Fruit fly (Drosophila melanogaster) whole organism, embryonic: ENCODE measurements around the gene CG4593.

ENCODE experiments used
- Atf-2 ChIP-seq: fragments of 200-800 bp; sonication (Bioruptor generic); optimal IDR thresholded peaks from 2 replicates; lab custom pipeline; 2016; ENCODE audit warnings: missing biosample characterization, missing genetic modification characterization
- C15 ChIP-seq: fragments of 200-800 bp; sonication (Bioruptor generic); IDR thresholded peaks from 3 replicates; pipeline ENCODE4 v1.3.6; 2022; ENCODE audit warnings: missing biosample characterization, missing genetic modification characterization
- CG10321 ChIP-seq: fragments of 200-800 bp; sonication (Bioruptor generic); IDR thresholded peaks from 2 replicates; pipeline ENCODE4 v1.3.6; 2022; ENCODE audit warnings: missing biosample characterization, missing genetic modification characterization
- CG10366 ChIP-seq: fragments of 200-800 bp; sonication (Bioruptor generic); IDR thresholded peaks from 2 replicates; pipeline ENCODE4 v1.3.6; 2022; ENCODE audit warnings: missing biosample characterization, missing genetic modification characterization
- CG11093 ChIP-seq: fragments of 200-800 bp; sonication (Bioruptor generic); IDR thresholded peaks from 3 replicates; pipeline ENCODE4 v1.3.6; 2022; ENCODE audit warnings: missing biosample characterization, missing genetic modification characterization
- CG12104 ChIP-seq: fragments of 200-800 bp; sonication (Bioruptor generic); optimal IDR thresholded peaks from 3 replicates; lab custom pipeline; 2016; ENCODE audit warnings: missing biosample characterization, missing genetic modification characterization
- CG12219 ChIP-seq: fragments of 200-800 bp; sonication (Bioruptor generic); optimal IDR thresholded peaks from 3 replicates; lab custom pipeline; 2018; ENCODE audit warnings: missing biosample characterization, mild to moderate bottlenecking, missing genetic modification characterization
- CG14667 ChIP-seq: fragments of 200-800 bp; sonication (Bioruptor generic); IDR thresholded peaks from 2 replicates; pipeline ENCODE4 v1.3.6; 2022; ENCODE audit warnings: missing biosample characterization, missing genetic modification characterization
- CG14965 ChIP-seq: fragments of 200-800 bp; sonication (Bioruptor generic); optimal IDR thresholded peaks from 2 replicates; lab custom pipeline; 2016; ENCODE audit warnings: missing biosample characterization, missing genetic modification characterization, borderline replicate concordance
- CG15479 ChIP-seq: fragments of 200-800 bp; sonication (Bioruptor generic); optimal IDR thresholded peaks from 3 replicates; lab custom pipeline; 2019; ENCODE audit warnings: missing biosample characterization, mild to moderate bottlenecking, missing genetic modification characterization, moderate library complexity
- CG15601 ChIP-seq: fragments of 200-800 bp; sonication (Bioruptor generic); optimal IDR thresholded peaks from 3 replicates; lab custom pipeline; 2019; ENCODE audit warnings: missing biosample characterization, mild to moderate bottlenecking, missing genetic modification characterization, moderate library complexity
- CG1603 ChIP-seq: fragments of 200-800 bp; sonication (Bioruptor generic); optimal IDR thresholded peaks from 2 replicates; lab custom pipeline; 2019; ENCODE audit warnings: missing biosample characterization, mild to moderate bottlenecking, missing genetic modification characterization, moderate library complexity
- CG2116 ChIP-seq: fragments of 200-800 bp; sonication (Bioruptor generic); optimal IDR thresholded peaks from 3 replicates; lab custom pipeline; 2018; ENCODE audit warnings: missing biosample characterization, mild to moderate bottlenecking, missing genetic modification characterization
- CG2712 ChIP-seq: fragments of 200-800 bp; optimal IDR thresholded peaks from 3 replicates; lab custom pipeline; 2019; ENCODE audit warnings: missing biosample characterization, mild to moderate bottlenecking, missing genetic modification characterization, moderate library complexity
- CG30403 ChIP-seq: fragments of 200-800 bp; sonication (Bioruptor generic); optimal IDR thresholded peaks from 3 replicates; lab custom pipeline; 2016; ENCODE audit warnings: missing biosample characterization, missing genetic modification characterization
- CG31388 ChIP-seq: fragments of 200-800 bp; sonication (Bioruptor generic); optimal IDR thresholded peaks from 2 replicates; lab custom pipeline; 2016; ENCODE audit warnings: missing biosample characterization, missing genetic modification characterization
- CG32772 ChIP-seq: fragments of 200-800 bp; sonication (Bioruptor generic); IDR thresholded peaks from 2 replicates; pipeline ENCODE4 v1.3.6; 2022; ENCODE audit warnings: missing biosample characterization, missing genetic modification characterization
- CG34422 ChIP-seq: fragments of 200-800 bp; sonication (Bioruptor generic); IDR thresholded peaks from 3 replicates; pipeline ENCODE4 v1.3.6; 2022; ENCODE audit warnings: missing biosample characterization, missing genetic modification characterization
- CG3726 ChIP-seq: fragments of 200-800 bp; sonication (Bioruptor generic); IDR thresholded peaks from 3 replicates; pipeline ENCODE4, ENCODE4 v1.3.6; 2022; ENCODE audit warnings: missing biosample characterization, missing genetic modification characterization
- CG3995 ChIP-seq: fragments of 200-800 bp; sonication (Bioruptor generic); optimal IDR thresholded peaks from 3 replicates; lab custom pipeline; 2016; ENCODE audit warnings: missing biosample characterization, missing genetic modification characterization
- CG43689 ChIP-seq: fragments of 200-800 bp; sonication (Bioruptor generic); IDR thresholded peaks from 2 replicates; pipeline ENCODE4 v1.3.6; 2022; ENCODE audit warnings: missing biosample characterization, missing genetic modification characterization
- CG4854 ChIP-seq: fragments of 200-800 bp; sonication (Bioruptor generic); optimal IDR thresholded peaks from 2 replicates; lab custom pipeline; 2016; ENCODE audit warnings: missing biosample characterization, missing genetic modification characterization, inconsistent platforms
- CG6765 ChIP-seq: fragments of 200-800 bp; sonication (Bioruptor generic); optimal IDR thresholded peaks from 3 replicates; lab custom pipeline; 2017; ENCODE audit warnings: missing biosample characterization, mild to moderate bottlenecking, missing genetic modification characterization
- Chrac-16 ChIP-seq: fragments of 200-800 bp; sonication (Bioruptor generic); optimal IDR thresholded peaks from 3 replicates; lab custom pipeline; 2016; ENCODE audit warnings: missing biosample characterization, missing genetic modification characterization
- CkIIα-i1 ChIP-seq: fragments of 200-800 bp; sonication (Bioruptor generic); IDR thresholded peaks from 2 replicates; pipeline ENCODE4 v1.3.6; 2022; ENCODE audit warnings: missing biosample characterization, missing genetic modification characterization
- CrebB ChIP-seq: fragments of 200-800 bp; sonication (Bioruptor generic); optimal IDR thresholded peaks from 3 replicates; lab custom pipeline; 2018; ENCODE audit warnings: missing biosample characterization, mild to moderate bottlenecking, missing genetic modification characterization
- Dip3 ChIP-seq: fragments of 200-800 bp; sonication (Bioruptor generic); optimal IDR thresholded peaks from 3 replicates; lab custom pipeline; 2016; ENCODE audit warnings: missing biosample characterization, missing genetic modification characterization
- Doc2 ChIP-seq: fragments of 200-800 bp; sonication (Bioruptor generic); IDR thresholded peaks from 2 replicates; pipeline ENCODE4 v1.3.6; 2022; ENCODE audit warnings: missing biosample characterization, missing genetic modification characterization
- Doc3 ChIP-seq: fragments of 200-800 bp; sonication (Bioruptor generic); IDR thresholded peaks from 3 replicates; pipeline ENCODE4 v1.3.6; 2022; ENCODE audit warnings: missing biosample characterization, missing genetic modification characterization; ENCODE audit not compliant: partially characterized antibody
- Dref ChIP-seq: fragments of 200-800 bp; sonication (Bioruptor generic); IDR thresholded peaks from 2 replicates; pipeline ENCODE4 v1.3.6; 2022; ENCODE audit warnings: missing biosample characterization, missing genetic modification characterization
- Hr3 ChIP-seq: fragments of 200-800 bp; sonication (Bioruptor generic); optimal IDR thresholded peaks from 3 replicates; lab custom pipeline; 2016; ENCODE audit warnings: missing biosample characterization, missing genetic modification characterization
- Pdp1 ChIP-seq, 2 experiments: fragments of 200-800 bp; sonication (Bioruptor generic); optimal IDR thresholded peaks; 3 replicates each; lab custom pipeline; 2016; ENCODE audit warnings: missing biosample characterization in 2 of 2, missing genetic modification characterization in 2 of 2, mild to moderate bottlenecking in 1 of 2, moderate library complexity in 1 of 2
- Ravus ChIP-seq: fragments of 200-800 bp; sonication (Bioruptor generic); IDR thresholded peaks from 2 replicates; pipeline ENCODE4 v1.3.6; 2022; ENCODE audit warnings: missing biosample characterization, missing genetic modification characterization
- Ssrp ChIP-seq: fragments of 200-800 bp; sonication (Bioruptor generic); optimal IDR thresholded peaks from 2 replicates; lab custom pipeline; 2018; ENCODE audit warnings: missing biosample characterization, mild to moderate bottlenecking, missing genetic modification characterization, moderate library complexity
- abd-A ChIP-seq: fragments of 200-800 bp; sonication (Bioruptor generic); optimal IDR thresholded peaks from 3 replicates; lab custom pipeline; 2019; ENCODE audit warnings: missing biosample characterization, mild to moderate bottlenecking, missing genetic modification characterization, moderate library complexity
- aop ChIP-seq: fragments of 200-800 bp; sonication (Bioruptor generic); IDR thresholded peaks from 2 replicates; pipeline ENCODE4 v1.3.6; 2022; ENCODE audit warnings: missing biosample characterization, missing genetic modification characterization
- corto ChIP-seq: fragments of 200-800 bp; sonication (Bioruptor generic); optimal IDR thresholded peaks from 2 replicates; lab custom pipeline; 2016; ENCODE audit warnings: missing biosample characterization, mild to moderate bottlenecking, missing genetic modification characterization, moderate library complexity
- croc ChIP-seq: fragments of 200-800 bp; sonication (Bioruptor generic); conservative IDR thresholded peaks from 3 replicates; pipeline ENCODE4 v1.3.6; 2022; ENCODE audit warnings: missing biosample characterization, missing genetic modification characterization
- dati ChIP-seq: fragments of 200-800 bp; sonication (Bioruptor generic); IDR thresholded peaks from 2 replicates; pipeline ENCODE4 v1.3.6; 2022; ENCODE audit warnings: missing biosample characterization, missing genetic modification characterization
- esg ChIP-seq: fragments of 200-800 bp; sonication (Bioruptor generic); conservative IDR thresholded peaks from 2 replicates; pipeline ENCODE4 v1.3.6; 2022; ENCODE audit warnings: missing biosample characterization, missing genetic modification characterization
- ftz-f1 ChIP-seq: fragments of 200-800 bp; sonication (Bioruptor generic); optimal IDR thresholded peaks from 2 replicates; lab custom pipeline; 2016; ENCODE audit warnings: missing biosample characterization, missing genetic modification characterization
- gce ChIP-seq: fragments of 200-800 bp; sonication (Bioruptor generic); IDR thresholded peaks from 3 replicates; pipeline ENCODE4 v1.3.6; 2022; ENCODE audit warnings: missing biosample characterization, missing genetic modification characterization
- gro ChIP-seq: fragments of 200-800 bp; sonication (Bioruptor generic); optimal IDR thresholded peaks from 2 replicates; lab custom pipeline; 2016; ENCODE audit warnings: missing biosample characterization, missing genetic modification characterization
- gsb-n ChIP-seq: fragments of 200-800 bp; sonication (Bioruptor generic); optimal IDR thresholded peaks from 3 replicates; lab custom pipeline; 2018; ENCODE audit warnings: missing biosample characterization, mild to moderate bottlenecking, missing genetic modification characterization
- knrl ChIP-seq: fragments of 200-800 bp; sonication (Bioruptor generic); IDR thresholded peaks from 3 replicates; pipeline ENCODE4 v1.3.6; 2022; ENCODE audit warnings: missing biosample characterization, missing genetic modification characterization; ENCODE audit not compliant: partially characterized antibody
- lmd ChIP-seq: fragments of 200-800 bp; sonication (Bioruptor generic); IDR thresholded peaks from 2 replicates; pipeline ENCODE4 v1.3.6; 2022; ENCODE audit warnings: missing biosample characterization, missing genetic modification characterization
- mirr ChIP-seq: fragments of 200-800 bp; sonication (Bioruptor generic); optimal IDR thresholded peaks from 3 replicates; lab custom pipeline; 2018; ENCODE audit warnings: missing biosample characterization, mild to moderate bottlenecking, missing genetic modification characterization
- org-1 ChIP-seq: fragments of 200-800 bp; sonication (Bioruptor generic); optimal IDR thresholded peaks from 2 replicates; lab custom pipeline; 2017; ENCODE audit warnings: missing biosample characterization, missing genetic modification characterization
- slou ChIP-seq: fragments of 200-800 bp; sonication (Bioruptor generic); optimal IDR thresholded peaks from 3 replicates; lab custom pipeline; 2016; ENCODE audit warnings: missing biosample characterization, missing genetic modification characterization
- zen2 ChIP-seq: fragments of 200-800 bp; sonication (Bioruptor generic); IDR thresholded peaks from 3 replicates; pipeline ENCODE4 v1.3.6; 2022; ENCODE audit warnings: missing biosample characterization, missing genetic modification characterization; ENCODE audit not compliant: partially characterized antibody
- zfh2 ChIP-seq: fragments of 200-800 bp; sonication (Bioruptor generic); optimal IDR thresholded peaks from 2 replicates; lab custom pipeline; 2016; ENCODE audit warnings: missing biosample characterization, missing genetic modification characterization

Gene CG4593

DNA sequence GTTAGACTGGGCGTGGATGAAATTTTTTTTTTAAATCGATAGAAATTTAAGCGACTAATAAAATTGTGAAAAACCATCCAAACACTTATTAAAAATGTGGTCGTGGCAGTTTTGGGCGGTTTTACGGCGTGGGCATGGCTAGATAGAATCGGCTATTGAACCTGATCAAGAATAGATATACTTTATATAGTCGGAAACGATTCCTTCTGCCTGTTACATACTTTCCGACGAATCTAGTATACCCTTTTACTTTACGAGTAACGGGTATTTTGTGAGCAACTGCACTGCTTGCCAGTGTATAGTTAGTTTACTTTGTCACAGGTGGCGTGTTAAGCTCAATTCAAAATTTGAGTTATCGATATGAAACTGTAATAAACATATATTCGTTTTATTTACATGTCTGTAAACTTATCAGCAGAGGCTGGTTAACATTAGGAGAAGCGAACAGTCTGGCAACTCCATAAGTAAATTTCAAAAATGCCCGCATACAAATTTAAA lies 1.3 kb downstream of the CG4593 start (continued):
- peak; percentile 89 for TF ChIP-seq gro (GFP tag; lab: Kevin White, UChicago)
- TF ChIP-seq slou: peak; percentile 19
- peak; percentile 66 for TF ChIP-seq lmd
- peak; percentile 52 for TF ChIP-seq CG30403
- peak; percentile 20 for TF ChIP-seq Dip3 (GFP tag; lab: Kevin White, UChicago)
- no peak for TF ChIP-seq CG12104 (GFP tag; lab: Kevin White, UChicago)
- TF ChIP-seq CG6765 (GFP tag; lab: Kevin White, UChicago): peak; percentile 11
- peak; percentile 10; the same call in 1 of the 2 replicates for TF ChIP-seq CG10366
- no peak for TF ChIP-seq CkIIα-i1
- TF ChIP-seq esg (GFP tag; lab: Robert Waterston, UW): peak; percentile 55
- TF ChIP-seq org-1 (GFP tag; lab: Kevin White, UChicago): no peak
- TF ChIP-seq Doc3: peak; percentile 42; the same call in 1 of the 3 replicates
- no peak for TF ChIP-seq abd-A (tag; lab: Kevin White, UChicago)
- TF ChIP-seq CG31388 (GFP tag; lab: Kevin White, UChicago): no peak
- TF ChIP-seq CG1603 (tag; lab: Kevin White, UChicago): peak; percentile 59
- TF ChIP-seq CG43689 (GFP tag; lab: Robert Waterston, UW): 0 out of 2 replicates have a peak, but pooled peaks have one; percentile 7
- TF ChIP-seq croc: peak; percentile 18; the same call in 1 of the 3 replicates
- peak; percentile 27 for TF ChIP-seq zfh2
- no peak for TF ChIP-seq CG12219 (GFP tag; lab: Kevin White, UChicago)
- no peak for TF ChIP-seq CG3995
- TF ChIP-seq CG14667 (GFP tag; lab: Robert Waterston, UW): no peak
- TF ChIP-seq CG15601: peak; percentile 20
- TF ChIP-seq CG3726 (GFP tag; lab: Robert Waterston, UW): 0 out of 3 replicates have a peak, but pooled peaks have one; percentile 19
- no peak for TF ChIP-seq dati
- TF ChIP-seq CG32772 (GFP tag; lab: Robert Waterston, UW): peak; percentile 8; the same call in 1 of the 2 replicates
- peak; percentile 28 for TF ChIP-seq Ssrp (tag; lab: Kevin White, UChicago)
- peak; percentile 12 for TF ChIP-seq gsb-n (tag; lab: Kevin White, UChicago)
- TF ChIP-seq CG2712 (tag; lab: Kevin White, UChicago): peak; percentile 53
- TF ChIP-seq Hr3 (GFP tag; lab: Kevin White, UChicago): peak; percentile 10
- no peak for TF ChIP-seq CG4854
- no peak for TF ChIP-seq mirr
- TF ChIP-seq CG2116: peak; percentile 36
- peak; percentile 62 for TF ChIP-seq knrl (GFP tag; lab: Robert Waterston, UW)
- TF ChIP-seq Atf-2 (GFP tag; lab: Kevin White, UChicago): no peak
- no peak for TF ChIP-seq Doc2 (GFP tag; lab: Robert Waterston, UW)
- no peak for TF ChIP-seq corto (GFP tag; lab: Kevin White, UChicago)
- TF ChIP-seq CG11093 (GFP tag; lab: Robert Waterston, UW): peak; percentile 45; the same call in 2 of the 3 replicates
- TF ChIP-seq CrebB (tag; lab: Kevin White, UChicago): no peak
- TF ChIP-seq CG15479 (GFP tag; lab: Kevin White, UChicago): no peak
- TF ChIP-seq ftz-f1 (GFP tag; lab: Kevin White, UChicago): no peak
- no peak for TF ChIP-seq CG14965 (GFP tag; lab: Kevin White, UChicago)
- TF ChIP-seq aop (GFP tag; lab: Robert Waterston, UW): no peak
- TF ChIP-seq zen2: peak; percentile 52; the same call in 2 of the 3 replicates
- TF ChIP-seq Ravus (GFP tag; lab: Robert Waterston, UW): no peak
- no peak for TF ChIP-seq gce (GFP tag; lab: Robert Waterston, UW)
- peak; percentile 64 to 68 for TF ChIP-seq Pdp1 (GFP tag; optimal IDR thresholded peaks at IDR 0.05; lab: Kevin White, UChicago)
- TF ChIP-seq CG34422 (GFP tag; lab: Robert Waterston, UW): peak; percentile 22; the same call in 1 of the 3 replicates
- peak; percentile 77 for TF ChIP-seq Dref (GFP tag; lab: Robert Waterston, UW)
- TF ChIP-seq C15 (GFP tag; lab: Robert Waterston, UW): no peak
- peak; percentile 27 for TF ChIP-seq Chrac-16 (GFP tag; lab: Kevin White, UChicago)
- TF ChIP-seq CG10321 (GFP tag; lab: Robert Waterston, UW): no peak
